Fruit fly (Drosophila melanogaster) whole organism, adult: ENCODE measurements around the gene Unr.

Experiments used
- CG11617 ChIP-seq: fragments of 200-800 bp; sonication (Bioruptor generic); optimal IDR thresholded peaks from 2 replicates; lab custom pipeline; 2017; ENCODE audit warnings: mild to moderate bottlenecking, missing biosample characterization, missing genetic modification reagents, missing genetic modification characterization
- CG12768 ChIP-seq: fragments of 200-800 bp; sonication (Bioruptor generic); optimal IDR thresholded peaks from 2 replicates; lab custom pipeline; 2017; ENCODE audit warnings: missing biosample characterization, missing genetic modification characterization, mild to moderate bottlenecking, moderate library complexity, missing genetic modification reagents
- CG14711 ChIP-seq: fragments of 200-800 bp; sonication (Bioruptor generic); optimal IDR thresholded peaks from 2 replicates; lab custom pipeline; 2018; ENCODE audit warnings: missing biosample characterization, mild to moderate bottlenecking, missing genetic modification characterization, moderate library complexity
- CG1620 ChIP-seq: fragments of 200-800 bp; sonication (Bioruptor generic); optimal IDR thresholded peaks from 2 replicates; lab custom pipeline; 2016; ENCODE audit warnings: missing biosample characterization, missing genetic modification characterization
- CG33017 ChIP-seq: fragments of 200-800 bp; sonication (Bioruptor generic); optimal IDR thresholded peaks from 2 replicates; lab custom pipeline; 2018; ENCODE audit warnings: missing biosample characterization, mild to moderate bottlenecking, missing genetic modification characterization, moderate library complexity
- CG5204 ChIP-seq: fragments of 200-800 bp; sonication (Bioruptor generic); optimal IDR thresholded peaks from 2 replicates; lab custom pipeline; 2016; ENCODE audit warnings: missing biosample characterization, missing genetic modification characterization
- CG7045 ChIP-seq: fragments of 200-800 bp; sonication (Bioruptor generic); optimal IDR thresholded peaks from 2 replicates; lab custom pipeline; 2017; ENCODE audit warnings: missing biosample characterization, mild to moderate bottlenecking, missing genetic modification characterization
- CG7101 ChIP-seq: fragments of 200-800 bp; sonication (Bioruptor generic); optimal IDR thresholded peaks from 2 replicates; lab custom pipeline; 2018; ENCODE audit warnings: missing biosample characterization, mild to moderate bottlenecking, missing genetic modification characterization, moderate library complexity
- Clk ChIP-seq: fragments of 200-800 bp; sonication (Bioruptor generic); optimal IDR thresholded peaks from 2 replicates; lab custom pipeline; 2017; ENCODE audit warnings: missing biosample characterization, missing genetic modification characterization
- Crg-1 ChIP-seq: fragments of 200-800 bp; sonication (Bioruptor generic); optimal IDR thresholded peaks from 2 replicates; lab custom pipeline; 2016; ENCODE audit warnings: missing biosample characterization, missing genetic modification characterization
- Hr96 ChIP-seq: fragments of 200-800 bp; sonication (Bioruptor generic); optimal IDR thresholded peaks from 2 replicates; lab custom pipeline; 2016; ENCODE audit warnings: missing biosample characterization, missing genetic modification characterization
- Mnt ChIP-seq: fragments of 200-800 bp; sonication (Bioruptor generic); optimal IDR thresholded peaks from 2 replicates; lab custom pipeline; 2016; ENCODE audit warnings: missing biosample characterization, mild to moderate bottlenecking, missing genetic modification characterization
- bab1 ChIP-seq: fragments of 200-800 bp; sonication (Bioruptor generic); optimal IDR thresholded peaks from 3 replicates; lab custom pipeline; 2019; ENCODE audit warnings: missing biosample characterization, mild to moderate bottlenecking, missing genetic modification characterization, moderate library complexity
- cic ChIP-seq: fragments of 200-800 bp; sonication (Bioruptor generic); optimal IDR thresholded peaks from 2 replicates; lab custom pipeline; 2017; ENCODE audit warnings: missing biosample characterization, mild to moderate bottlenecking, missing genetic modification characterization, moderate library complexity
- cnc ChIP-seq, 2 experiments: fragments of >200 bp; optimal IDR thresholded peaks; 2 replicates each; lab custom pipeline; 2017
- kay ChIP-seq: fragments of 200-800 bp; sonication (Bioruptor generic); peaks from one replicate; lab custom pipeline; 2016; ENCODE audit warnings: missing biosample characterization, missing genetic modification characterization, borderline replicate concordance
- ovo ChIP-seq: fragments of 200-800 bp; sonication (Bioruptor generic); optimal IDR thresholded peaks from 2 replicates; lab custom pipeline; 2016; ENCODE audit warnings: missing biosample characterization, missing genetic modification characterization
- pad ChIP-seq: fragments of 200-800 bp; sonication (Bioruptor generic); optimal IDR thresholded peaks from 3 replicates; lab custom pipeline; 2017; ENCODE audit warnings: missing biosample characterization, missing genetic modification characterization, mild to moderate bottlenecking, moderate library complexity, missing genetic modification reagents
- tj ChIP-seq: fragments of 200-800 bp; sonication (Bioruptor generic); optimal IDR thresholded peaks from 3 replicates; lab custom pipeline; 2017; ENCODE audit warnings: missing biosample characterization, mild to moderate bottlenecking, missing genetic modification characterization, moderate library complexity
- toe ChIP-seq: fragments of 200-800 bp; sonication (Bioruptor generic); optimal IDR thresholded peaks from 2 replicates; lab custom pipeline; 2016; ENCODE audit warnings: missing biosample characterization, missing genetic modification characterization

Unr gene

dm6 chr3L:8396187-8396586 lies 46.0 kb downstream of the Unr start:
- TF ChIP-seq Mnt (GFP tag; lab: Kevin White, UChicago) (no peak), CG33017 (no peak), tj (GFP tag; lab: Kevin White, UChicago) (peak; percentile 95)

dm6 chr3L:8395630-8396168 lies 46.5 kb downstream of the Unr start, which contains the start of gene CG7120:
TSS of gene CG7120 (plus strand) at chr3L:8396000.
- TF ChIP-seq Hr96 (GFP tag; lab: Kevin White, UChicago): peak; percentile 8
- TF ChIP-seq cic (GFP tag; lab: Kevin White, UChicago): peak; percentile 2
- TF ChIP-seq CG14711: no peak

dm6 chr3L:8394944-8395343 lies 47.2 kb downstream of the Unr start:
- no peak for TF ChIP-seq CG14711
- TF ChIP-seq CG7101 (tag; lab: Kevin White, UChicago): no peak
- no peak for TF ChIP-seq kay (GFP tag; lab: Kevin White, UChicago)
- TF ChIP-seq toe (GFP tag; lab: Kevin White, UChicago): no peak
- no peak for TF ChIP-seq pad (GFP tag; lab: Kevin White, UChicago)
- no peak for TF ChIP-seq CG7045 (GFP tag; lab: Kevin White, UChicago)
- TF ChIP-seq Crg-1 (GFP tag; lab: Kevin White, UChicago): no peak
- no peak for TF ChIP-seq cnc (optimal IDR thresholded peaks at IDR 0.05; lab: Kevin White, UChicago)
- TF ChIP-seq ovo (GFP tag; lab: Kevin White, UChicago): no peak
- no peak for TF ChIP-seq CG33017
- TF ChIP-seq tj (GFP tag; lab: Kevin White, UChicago): no peak
- no peak for TF ChIP-seq CG5204 (GFP tag; lab: Kevin White, UChicago)
- TF ChIP-seq Clk (GFP tag; lab: Kevin White, UChicago): no peak
- TF ChIP-seq CG11617: no peak
- TF ChIP-seq bab1 (GFP tag; lab: Kevin White, UChicago): no peak
- TF ChIP-seq CG1620: no peak
- no peak for TF ChIP-seq Mnt (GFP tag; lab: Kevin White, UChicago)
- no peak for TF ChIP-seq Hr96 (GFP tag; lab: Kevin White, UChicago)

dm6 chr3L:8394132-8394531 lies 48.0 kb downstream of the Unr start:
- TF ChIP-seq tj (GFP tag; lab: Kevin White, UChicago): no peak
- TF ChIP-seq cic (GFP tag; lab: Kevin White, UChicago): no peak
- no peak for TF ChIP-seq cnc (optimal IDR thresholded peaks at IDR 0.05; lab: Kevin White, UChicago)
- TF ChIP-seq ovo (GFP tag; lab: Kevin White, UChicago): no peak
- no peak for TF ChIP-seq Mnt (GFP tag; lab: Kevin White, UChicago)
- no peak for TF ChIP-seq CG7101 (tag; lab: Kevin White, UChicago)
- TF ChIP-seq pad (GFP tag; lab: Kevin White, UChicago): no peak
- no peak for TF ChIP-seq Clk (GFP tag; lab: Kevin White, UChicago)
- no peak for TF ChIP-seq CG14711
- no peak for TF ChIP-seq CG7045 (GFP tag; lab: Kevin White, UChicago)
- TF ChIP-seq kay (GFP tag; lab: Kevin White, UChicago): no peak
- no peak for TF ChIP-seq CG1620
- no peak for TF ChIP-seq toe (GFP tag; lab: Kevin White, UChicago)
- no peak for TF ChIP-seq bab1 (GFP tag; lab: Kevin White, UChicago)

dm6 chr3L:8393549-8393948 lies 48.6 kb downstream of the Unr start, which contains the start of gene Jon66Cii:
TSS of gene Jon66Cii (minus strand) at chr3L:8393649.
- TF ChIP-seq cnc (optimal IDR thresholded peaks at IDR 0.05; lab: Kevin White, UChicago): no peak
- no peak for TF ChIP-seq CG14711
- no peak for TF ChIP-seq toe (GFP tag; lab: Kevin White, UChicago)
- TF ChIP-seq bab1 (GFP tag; lab: Kevin White, UChicago): no peak
- no peak for TF ChIP-seq tj (GFP tag; lab: Kevin White, UChicago)
- no peak for TF ChIP-seq pad (GFP tag; lab: Kevin White, UChicago)
- TF ChIP-seq CG1620: no peak
- no peak for TF ChIP-seq Clk (GFP tag; lab: Kevin White, UChicago)
- TF ChIP-seq CG12768 (GFP tag; lab: Kevin White, UChicago): no peak
- TF ChIP-seq Mnt (GFP tag; lab: Kevin White, UChicago): no peak
- TF ChIP-seq ovo (GFP tag; lab: Kevin White, UChicago): no peak
- no peak for TF ChIP-seq kay (GFP tag; lab: Kevin White, UChicago)
- no peak for TF ChIP-seq CG11617
- TF ChIP-seq Crg-1 (GFP tag; lab: Kevin White, UChicago): no peak
- TF ChIP-seq CG7101 (tag; lab: Kevin White, UChicago): no peak

- TF ChIP-seq CG14711 (no peak), Hr96 (GFP tag; lab: Kevin White, UChicago) (no peak), cic (GFP tag; lab: Kevin White, UChicago) (no peak), pad (GFP tag; lab: Kevin White, UChicago) (no peak), CG7101 (tag; lab: Kevin White, UChicago) (no peak), kay (GFP tag; lab: Kevin White, UChicago) (no peak), bab1 (GFP tag; lab: Kevin White, UChicago) (no peak), CG1620 (no peak), toe (GFP tag; lab: Kevin White, UChicago) (no peak), CG33017 (no peak), CG7045 (GFP tag; lab: Kevin White, UChicago) (no peak)
Measured at dm6 chr3L:8391240-8391639, 50.9 kb downstream of the Unr start, which contains the start of gene Jon66Ci. TSS of gene Jon66Ci (plus strand) at chr3L:8391540.
